Worm (Caenorhabditis elegans) whole organism, late embryonic: Measurements from ENCODE around the gene slc-25A18.1.

Experiments
- C08G9.2 ChIP-seq: sonication (generic microtip); optimal IDR thresholded peaks from 2 replicates; lab custom pipeline; 2016; ENCODE audit warnings: mild to moderate bottlenecking, missing genetic modification characterization, moderate library complexity, missing compliant biosample characterization
- K02D7.2 ChIP-seq: sonication (generic microtip); optimal IDR thresholded peaks from 2 replicates; lab custom pipeline; 2017; ENCODE audit warnings: mild to moderate bottlenecking, missing genetic modification characterization, missing compliant biosample characterization
- K09A11.1 ChIP-seq: sonication (generic microtip); optimal IDR thresholded peaks from 2 replicates; lab custom pipeline; 2017; ENCODE audit warnings: antibody characterized with exemption, mild to moderate bottlenecking, missing genetic modification characterization, missing compliant biosample characterization; ENCODE audit not compliant: insufficient read depth
- Y22D7AL.16 ChIP-seq: sonication (generic microtip); optimal IDR thresholded peaks from 2 replicates; lab custom pipeline; 2016; ENCODE audit warnings: missing genetic modification characterization, missing compliant biosample characterization
- ceh-14 ChIP-seq: sonication (generic microtip); optimal IDR thresholded peaks from 2 replicates; lab custom pipeline; 2016; ENCODE audit warnings: missing genotype, missing genetic modification characterization, missing compliant biosample characterization
- ceh-19 ChIP-seq: fragments of 200-800 bp; sonication (Bioruptor generic); optimal IDR thresholded peaks from 2 replicates; lab custom pipeline; 2018; ENCODE audit warnings: mild to moderate bottlenecking, missing genetic modification characterization, missing compliant biosample characterization
- ceh-31 ChIP-seq: sonication (generic microtip); optimal IDR thresholded peaks from 2 replicates; lab custom pipeline; 2016; ENCODE audit warnings: missing genetic modification characterization, missing compliant biosample characterization
- ceh-34 ChIP-seq: sonication (generic microtip); optimal IDR thresholded peaks from 2 replicates; lab custom pipeline; 2016; ENCODE audit warnings: mild to moderate bottlenecking, missing genetic modification characterization, missing compliant biosample characterization
- ceh-48 ChIP-seq: sonication (generic microtip); optimal IDR thresholded peaks from 2 replicates; lab custom pipeline; 2016; ENCODE audit warnings: missing genetic modification characterization, inconsistent platforms, missing compliant biosample characterization
- ceh-6 ChIP-seq: fragments of 200-800 bp; sonication (Bioruptor generic); optimal IDR thresholded peaks from 2 replicates; lab custom pipeline; 2018; ENCODE audit warnings: mild to moderate bottlenecking, missing genetic modification characterization, missing compliant biosample characterization
- che-1 ChIP-seq: sonication (generic microtip); optimal IDR thresholded peaks from 2 replicates; lab custom pipeline; 2016; ENCODE audit warnings: mild to moderate bottlenecking, missing genetic modification characterization, missing compliant biosample characterization
- dve-1 ChIP-seq: sonication (generic microtip); optimal IDR thresholded peaks from 2 replicates; lab custom pipeline; 2017; ENCODE audit warnings: antibody characterized with exemption, mild to moderate bottlenecking, missing genetic modification characterization, missing compliant biosample characterization
- elt-2 ChIP-seq: sonication (generic microtip); optimal IDR thresholded peaks from 2 replicates; lab custom pipeline; 2016; ENCODE audit warnings: missing genetic modification reagents, missing genetic modification characterization, missing compliant biosample characterization
- eyg-1 ChIP-seq: sonication (generic microtip); optimal IDR thresholded peaks from 2 replicates; lab custom pipeline; 2016; ENCODE audit warnings: missing genotype, missing genetic modification characterization, missing compliant biosample characterization
- fax-1 ChIP-seq: sonication (generic microtip); optimal IDR thresholded peaks from 2 replicates; lab custom pipeline; 2016; ENCODE audit warnings: missing genotype, missing genetic modification characterization, missing compliant biosample characterization
- fkh-6 ChIP-seq: sonication (generic microtip); optimal IDR thresholded peaks from 2 replicates; lab custom pipeline; 2016; ENCODE audit warnings: missing genetic modification characterization, missing compliant biosample characterization
- hlh-30 ChIP-seq: sonication (generic microtip); optimal IDR thresholded peaks from 2 replicates; lab custom pipeline; 2017; ENCODE audit warnings: antibody characterized with exemption, missing genetic modification characterization, missing compliant biosample characterization; ENCODE audit not compliant: insufficient read depth
- hlh-6 ChIP-seq: sonication (generic microtip); optimal IDR thresholded peaks from 2 replicates; lab custom pipeline; 2016; ENCODE audit warnings: missing genotype, missing genetic modification characterization, missing compliant biosample characterization
- lin-11 ChIP-seq: fragments of 200-800 bp; sonication (Bioruptor generic); optimal IDR thresholded peaks from 2 replicates; lab custom pipeline; 2018; ENCODE audit warnings: mild to moderate bottlenecking, missing genetic modification characterization, missing compliant biosample characterization
- nfya-1 ChIP-seq: sonication (generic microtip); optimal IDR thresholded peaks from 2 replicates; lab custom pipeline; 2017; ENCODE audit warnings: missing genetic modification characterization, mild to moderate bottlenecking, missing compliant biosample characterization, antibody characterized with exemption, moderate library complexity
- nhr-11 ChIP-seq: fragments of 150-350 bp; optimal IDR thresholded peaks from 2 replicates; lab custom pipeline; 2014; ENCODE audit warnings: missing biosample characterization, missing genetic modification characterization
- nhr-232 ChIP-seq: sonication (generic microtip); optimal IDR thresholded peaks from 2 replicates; lab custom pipeline; 2016; ENCODE audit warnings: missing genetic modification characterization, missing compliant biosample characterization
- npax-4 ChIP-seq: sonication (generic microtip); optimal IDR thresholded peaks from 2 replicates; lab custom pipeline; 2016; ENCODE audit warnings: missing genetic modification characterization, missing compliant biosample characterization
- pat-9 ChIP-seq: fragments of 200-800 bp; sonication (Bioruptor generic); optimal IDR thresholded peaks from 2 replicates; lab custom pipeline; 2018; ENCODE audit warnings: mild to moderate bottlenecking, missing genetic modification characterization, moderate library complexity, missing compliant biosample characterization
- pha-4 ChIP-seq: fragments of 150-350 bp; optimal IDR thresholded peaks from 2 replicates; lab custom pipeline; 2018; ENCODE audit warnings: missing biosample characterization, missing genetic modification reagents, missing genetic modification characterization
- pqm-1 ChIP-seq: sonication (generic microtip); optimal IDR thresholded peaks from 2 replicates; lab custom pipeline; 2016; ENCODE audit warnings: missing genetic modification characterization, missing compliant biosample characterization
- sdc-2 ChIP-seq: sonication (generic microtip); optimal IDR thresholded peaks from 2 replicates; lab custom pipeline; 2016; ENCODE audit warnings: missing genotype, missing genetic modification characterization, missing compliant biosample characterization
- tbx-2 ChIP-seq: sonication (generic microtip); optimal IDR thresholded peaks from 2 replicates; lab custom pipeline; 2016; ENCODE audit warnings: missing genetic modification characterization, missing compliant biosample characterization
- tbx-7 ChIP-seq: sonication (generic microtip); optimal IDR thresholded peaks from 2 replicates; lab custom pipeline; 2016; ENCODE audit warnings: missing genotype, missing genetic modification characterization, missing compliant biosample characterization
- unc-42 ChIP-seq: sonication (generic microtip); optimal IDR thresholded peaks from 2 replicates; lab custom pipeline; 2016; ENCODE audit warnings: missing genotype, missing genetic modification characterization, missing compliant biosample characterization
- unc-55 ChIP-seq: sonication (generic microtip); optimal IDR thresholded peaks from 2 replicates; lab custom pipeline; 2017; ENCODE audit warnings: missing biosample characterization, missing genetic modification reagents, missing genetic modification characterization
- ztf-16 ChIP-seq: sonication (generic microtip); optimal IDR thresholded peaks from 2 replicates; lab custom pipeline; 2017; ENCODE audit warnings: missing genetic modification characterization, missing compliant biosample characterization

Gene slc-25A18.1

DNA sequence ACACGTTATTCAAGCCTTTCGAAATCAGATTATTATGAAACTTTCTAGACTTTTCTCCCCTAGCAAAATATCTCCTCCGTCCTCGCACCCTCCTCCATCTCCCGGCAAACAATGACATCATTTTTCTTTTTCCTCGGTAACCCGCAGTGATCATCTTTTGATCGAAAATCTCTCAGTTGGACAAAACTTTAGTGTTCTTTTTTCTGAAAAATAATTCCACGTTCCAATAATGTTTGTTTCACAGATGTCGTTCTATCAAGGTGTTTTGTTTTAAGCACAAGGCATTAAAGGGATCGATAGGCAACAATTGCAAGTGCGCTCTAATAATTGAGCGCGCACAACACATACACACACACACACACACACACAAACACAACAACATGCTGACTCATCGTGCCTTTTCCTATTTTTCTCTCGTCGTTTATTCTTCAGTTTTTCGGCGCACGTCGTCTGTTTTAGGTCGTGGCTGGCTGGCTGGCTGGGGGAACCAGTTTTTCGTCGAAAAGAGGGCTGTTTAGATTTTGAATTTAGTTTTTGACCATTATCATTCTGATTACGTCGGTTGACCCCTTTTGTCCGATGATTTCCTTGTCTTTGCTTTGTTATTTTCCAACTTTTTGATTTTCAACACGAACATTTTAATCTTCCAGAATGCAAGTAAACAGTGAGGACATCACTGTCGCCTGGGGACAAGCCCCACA lies 28.1 kb downstream of the slc-25A18.1 start, which contains the start of gene F20D1.3 (continued):
- TF ChIP-seq ceh-48 (tag; lab: Kevin White, UChicago) (peak; percentile 50), lin-11 (tag; lab: Kevin White, UChicago) (no peak), ceh-19 (GFP tag; lab: Kevin White, UChicago) (no peak), unc-55 (GFP tag; lab: Kevin White, UChicago) (peak; percentile 61), ceh-34 (tag; lab: Kevin White, UChicago) (no peak), ztf-16 (no peak), eyg-1 (no peak), ceh-31 (tag; lab: Kevin White, UChicago) (peak; percentile 71), dve-1 (tag; lab: Kevin White, UChicago) (peak; percentile 18), nfya-1 (tag; lab: Kevin White, UChicago) (peak; percentile 25), Y22D7AL.16 (tag; lab: Kevin White, UChicago) (no peak)

DNA sequence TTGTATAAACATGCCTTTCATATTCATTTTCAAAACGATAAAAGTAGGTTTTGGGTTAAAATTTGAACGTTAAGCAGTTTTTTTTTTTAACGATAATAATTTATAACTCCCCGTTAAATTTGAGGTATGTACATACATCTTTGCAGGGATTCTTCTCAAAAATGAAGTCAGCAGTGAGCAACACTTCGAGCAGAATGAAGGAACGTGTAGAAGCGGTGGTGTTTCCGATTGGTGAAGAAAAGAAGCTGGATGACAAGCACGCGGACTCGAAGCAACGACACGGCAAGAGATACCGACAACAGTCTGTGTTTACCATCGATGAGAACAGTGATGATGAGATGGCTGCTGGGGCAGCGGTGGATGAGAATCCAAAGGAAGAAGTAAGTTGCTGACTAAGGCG lies 30.7 kb downstream of the slc-25A18.1 start:
- no peak for TF ChIP-seq C08G9.2 (tag; lab: Kevin White, UChicago)
- no peak for TF ChIP-seq ceh-6 (GFP tag; lab: Kevin White, UChicago)
- TF ChIP-seq sdc-2: no peak
- TF ChIP-seq ceh-19 (GFP tag; lab: Kevin White, UChicago): no peak
- TF ChIP-seq pha-4 (tag; lab: Kevin White, UChicago): no peak
- TF ChIP-seq tbx-2 (tag; lab: Kevin White, UChicago): no peak
- TF ChIP-seq ceh-14: no peak
- no peak for TF ChIP-seq K02D7.2 (tag; lab: Kevin White, UChicago)

- peak; percentile 53 for TF ChIP-seq ceh-14
- TF ChIP-seq ceh-31 (tag; lab: Kevin White, UChicago): peak; percentile 36
- no peak for TF ChIP-seq pqm-1 (tag; lab: Kevin White, UChicago)
- TF ChIP-seq hlh-30 (tag; lab: Kevin White, UChicago): peak; percentile 70
- no peak for TF ChIP-seq dve-1 (tag; lab: Kevin White, UChicago)
- TF ChIP-seq ceh-48 (tag; lab: Kevin White, UChicago): peak; percentile 19
- no peak for TF ChIP-seq npax-4 (tag; lab: Kevin White, UChicago)
- peak; percentile 62 for TF ChIP-seq unc-42
- TF ChIP-seq elt-2: peak; percentile 20
- no peak for TF ChIP-seq nhr-232
- TF ChIP-seq ceh-34 (tag; lab: Kevin White, UChicago): peak; percentile 34
- peak; percentile 39 for TF ChIP-seq tbx-2 (tag; lab: Kevin White, UChicago)
- TF ChIP-seq pat-9 (tag; lab: Kevin White, UChicago): no peak
- TF ChIP-seq unc-55 (GFP tag; lab: Kevin White, UChicago): no peak
These were observed 33.4 kb downstream of the slc-25A18.1 start, which contains the start of the genes flwr-1 and tbc-1 for ce11 chrX:14970221-14970801. Gene flwr-1 (minus strand): TSS chrX:14970271. Gene tbc-1 (plus strand): TSS chrX:14970751.

ce11 chrX:14969615-14970014 lies 34.1 kb downstream of the slc-25A18.1 start:
- TF ChIP-seq hlh-6 (no peak), nhr-11 (no peak), unc-42 (no peak), fax-1 (tag; lab: Kevin White, UChicago) (no peak), nfya-1 (tag; lab: Kevin White, UChicago) (no peak), K09A11.1 (tag; lab: Kevin White, UChicago) (no peak), fkh-6 (tag; lab: Kevin White, UChicago) (no peak), che-1 (tag; lab: Kevin White, UChicago) (no peak), npax-4 (tag; lab: Kevin White, UChicago) (no peak), tbx-7 (tag; lab: Kevin White, UChicago) (no peak)
